Fruit fly (Drosophila melanogaster) whole organism, wandering third instar larva: Measurements from ENCODE around the gene HUWE1.

Source experiments
- Abd-B ChIP-seq: fragments of >200 bp; optimal IDR thresholded peaks from 2 replicates; lab custom pipeline; 2017; ENCODE audit warnings: missing biosample characterization, missing genetic modification characterization
- CG32264 ChIP-seq: fragments of 200-800 bp; sonication (Bioruptor generic); optimal IDR thresholded peaks from 2 replicates; lab custom pipeline; 2016; ENCODE audit warnings: missing biosample characterization, missing genetic modification characterization
- CG9705 ChIP-seq: fragments of 200-800 bp; sonication (Bioruptor generic); optimal IDR thresholded peaks from 2 replicates; lab custom pipeline; 2018; ENCODE audit warnings: missing biosample characterization, mild to moderate bottlenecking, missing genetic modification characterization
- CrebA ChIP-seq: fragments of 200-800 bp; sonication (Bioruptor generic); optimal IDR thresholded peaks from 2 replicates; lab custom pipeline; 2016; ENCODE audit warnings: missing biosample characterization, mild to moderate bottlenecking, missing genetic modification characterization, borderline replicate concordance
- Dfd ChIP-seq: fragments of >200 bp; optimal IDR thresholded peaks from 2 replicates; lab custom pipeline; 2017; ENCODE audit warnings: missing biosample characterization, missing genetic modification characterization
- Dif ChIP-seq: fragments of 200-275, 200-300 bp; sonication (Bioruptor generic); optimal IDR thresholded peaks from 2 replicates; lab custom pipeline; 2018; ENCODE audit warnings: missing biosample characterization, missing genetic modification characterization; ENCODE audit not compliant: partially characterized antibody
- GATAd ChIP-seq: sonication (Bioruptor generic); optimal IDR thresholded peaks from 2 replicates; lab custom pipeline; 2016; ENCODE audit warnings: missing biosample characterization, missing genetic modification characterization
- HLH106 ChIP-seq: fragments of 200-800 bp; optimal IDR thresholded peaks from 3 replicates; lab custom pipeline; 2019; ENCODE audit warnings: missing biosample characterization, mild to moderate bottlenecking, missing genetic modification characterization, moderate library complexity
- Hnf4 ChIP-seq: fragments of 200-800 bp; sonication (Bioruptor generic); optimal IDR thresholded peaks from 2 replicates; lab custom pipeline; 2016; ENCODE audit warnings: missing biosample characterization, mild to moderate bottlenecking, missing genetic modification characterization
- Hr83 ChIP-seq: fragments of 200-300 bp; sonication (Bioruptor generic); optimal IDR thresholded peaks from 2 replicates; lab custom pipeline; 2016; ENCODE audit warnings: missing biosample characterization, mild to moderate bottlenecking, missing genetic modification characterization, moderate library complexity; ENCODE audit not compliant: poor library complexity, severe bottlenecking
- Mio ChIP-seq: sonication (Bioruptor generic); optimal IDR thresholded peaks from 2 replicates; lab custom pipeline; 2016; ENCODE audit warnings: missing biosample characterization, missing genetic modification characterization
- Myc ChIP-seq: fragments of >200 bp; optimal IDR thresholded peaks from 2 replicates; lab custom pipeline; 2017
- OdsH ChIP-seq: fragments of 200-800 bp; sonication (Bioruptor generic); optimal IDR thresholded peaks from 2 replicates; lab custom pipeline; 2016; ENCODE audit warnings: missing biosample characterization, mild to moderate bottlenecking, missing genetic modification characterization
- Rel ChIP-seq, 2 experiments: fragments of 200-800 bp; sonication (Bioruptor generic) in 1 of 2; optimal IDR thresholded peaks; 2 replicates in 1 of 2; 3 replicates in 1 of 2; lab custom pipeline; 2016 to 2019; ENCODE audit warnings: mild to moderate bottlenecking in 2 of 2, missing biosample characterization in 2 of 2, missing genetic modification characterization in 2 of 2, moderate library complexity in 1 of 2
- Sp1 ChIP-seq: fragments of 200-800 bp; sonication (Bioruptor generic); optimal IDR thresholded peaks from 3 replicates; lab custom pipeline; 2019; ENCODE audit warnings: missing biosample characterization, mild to moderate bottlenecking, missing genetic modification characterization, moderate library complexity
- Vsx2 ChIP-seq: fragments of 200-300, 225-300 bp; sonication (Bioruptor generic); optimal IDR thresholded peaks from 2 replicates; lab custom pipeline; 2018; ENCODE audit warnings: missing biosample characterization, missing genetic modification characterization; ENCODE audit not compliant: partially characterized antibody
- br ChIP-seq: fragments of 200-800 bp; sonication (Bioruptor generic); optimal IDR thresholded peaks from 2 replicates; lab custom pipeline; 2016; ENCODE audit warnings: missing biosample characterization, missing genetic modification characterization
- brk ChIP-seq: fragments of 200-800 bp; sonication (Bioruptor generic); optimal IDR thresholded peaks from 2 replicates; lab custom pipeline; 2016; ENCODE audit warnings: missing biosample characterization, mild to moderate bottlenecking, missing genetic modification characterization
- dl ChIP-seq, 2 experiments: fragments of 175-275, 200-275 bp in 1 of 2; fragments of 200-275 bp in 1 of 2; sonication (Bioruptor generic); optimal IDR thresholded peaks; lab custom pipeline; 2018; ENCODE audit warnings: mild to moderate bottlenecking in 2 of 2, missing biosample characterization in 2 of 2, missing genetic modification characterization in 2 of 2, moderate library complexity in 2 of 2; ENCODE audit not compliant: partially characterized antibody in 2 of 2, insufficient read depth in 1 of 2
- dmrt93B ChIP-seq: fragments of 200-800 bp; sonication (Bioruptor generic); optimal IDR thresholded peaks from 2 replicates; lab custom pipeline; 2018; ENCODE audit warnings: missing biosample characterization, mild to moderate bottlenecking, missing genetic modification characterization
- dsf ChIP-seq: sonication (Bioruptor generic); optimal IDR thresholded peaks from 2 replicates; lab custom pipeline; 2016; ENCODE audit warnings: missing biosample characterization, missing genetic modification characterization, borderline replicate concordance
- ey ChIP-seq: fragments of 200-800 bp; sonication (Bioruptor generic); optimal IDR thresholded peaks from 2 replicates; lab custom pipeline; 2016; ENCODE audit warnings: missing biosample characterization, missing genetic modification characterization
- foxo ChIP-seq, 2 experiments: fragments of 200-800 bp; sonication (Bioruptor generic); optimal IDR thresholded peaks; 2 replicates in 1 of 2; 3 replicates in 1 of 2; lab custom pipeline; 2016 to 2017; ENCODE audit warnings: missing biosample characterization in 2 of 2, missing genetic modification characterization in 2 of 2
- fru ChIP-seq: fragments of 200-800 bp; sonication (Bioruptor generic); optimal IDR thresholded peaks from 3 replicates; lab custom pipeline; 2016; ENCODE audit warnings: missing biosample characterization, mild to moderate bottlenecking, missing genetic modification characterization
- h ChIP-seq: fragments of 200-800 bp; sonication (Bioruptor generic); optimal IDR thresholded peaks from 3 replicates; lab custom pipeline; 2016; ENCODE audit warnings: missing biosample characterization, mild to moderate bottlenecking, missing genetic modification characterization
- lola ChIP-seq: fragments of >200 bp; optimal IDR thresholded peaks from 2 replicates; lab custom pipeline; 2017; ENCODE audit warnings: missing biosample characterization, missing genetic modification characterization
- psq ChIP-seq: fragments of 200-800 bp; sonication (Bioruptor generic); optimal IDR thresholded peaks from 3 replicates; lab custom pipeline; 2017; ENCODE audit warnings: missing biosample characterization, mild to moderate bottlenecking, missing genetic modification characterization, moderate library complexity
- rgr ChIP-seq: fragments of 200-800 bp; sonication (Bioruptor generic); optimal IDR thresholded peaks from 3 replicates; lab custom pipeline; 2016; ENCODE audit warnings: missing biosample characterization, mild to moderate bottlenecking, missing genetic modification characterization
- sage ChIP-seq: fragments of 200-800 bp; sonication (Bioruptor generic); optimal IDR thresholded peaks from 2 replicates; lab custom pipeline; 2016; ENCODE audit warnings: missing biosample characterization, mild to moderate bottlenecking, missing genetic modification characterization
- sv ChIP-seq: fragments of 200-800 bp; sonication (Bioruptor generic); optimal IDR thresholded peaks from 3 replicates; lab custom pipeline; 2016; ENCODE audit warnings: missing biosample characterization, missing genetic modification characterization
- tai ChIP-seq: sonication (Bioruptor generic); optimal IDR thresholded peaks from 2 replicates; lab custom pipeline; 2016; ENCODE audit warnings: missing biosample characterization, missing genetic modification characterization
- usp ChIP-seq: fragments of >200 bp; optimal IDR thresholded peaks from 2 replicates; lab custom pipeline; 2017; ENCODE audit warnings: missing biosample characterization, missing genetic modification characterization
- woc ChIP-seq: sonication (Bioruptor generic); optimal IDR thresholded peaks from 2 replicates; lab custom pipeline; 2016; ENCODE audit warnings: missing biosample characterization, mild to moderate bottlenecking, missing genetic modification characterization

HUWE1 gene

dm6 chrX:15733192-15733892 is 20.9 kb downstream of the HUWE1 start:
- TF ChIP-seq h (GFP tag; lab: Kevin White, UChicago) = no peak
- no peak for TF ChIP-seq Dfd (GFP tag; lab: Kevin White, UChicago)
- no peak for TF ChIP-seq Myc
- no peak for TF ChIP-seq sage (GFP tag; lab: Kevin White, UChicago)
- TF ChIP-seq Mio (GFP tag; lab: Kevin White, UChicago) = no peak
- TF ChIP-seq OdsH (GFP tag; lab: Kevin White, UChicago) = no peak
- no peak for TF ChIP-seq sv (GFP tag; lab: Kevin White, UChicago)
- TF ChIP-seq Hnf4 (GFP tag; lab: Kevin White, UChicago) = no peak
- no peak for TF ChIP-seq Hr83
- no peak for TF ChIP-seq GATAd
- no peak for TF ChIP-seq woc (GFP tag; lab: Kevin White, UChicago)
- TF ChIP-seq brk (GFP tag; lab: Kevin White, UChicago) = no peak
- TF ChIP-seq dsf (GFP tag; lab: Kevin White, UChicago) = no peak
- TF ChIP-seq tai (GFP tag; lab: Kevin White, UChicago) = no peak
- TF ChIP-seq lola (GFP tag; lab: Kevin White, UChicago) = no peak
- TF ChIP-seq Rel (GFP tag; optimal IDR thresholded peaks at IDR 0.05; lab: Kevin White, UChicago) = no peak
- no peak for TF ChIP-seq Rel (tag; optimal IDR thresholded peaks at IDR 0.05; lab: Kevin White, UChicago)
- TF ChIP-seq usp = no peak

dm6 chrX:15733995-15734394 is 21.6 kb downstream of the HUWE1 start, which contains the start of the genes CG12379 and MagR:
Gene CG12379, minus strand, starts transcription at chrX:15733996.
Gene MagR, plus strand, starts transcription at chrX:15734270.
- TF ChIP-seq psq (GFP tag; lab: Kevin White, UChicago) (peak; percentile 32), lola (GFP tag; lab: Kevin White, UChicago) (no peak), Dfd (GFP tag; lab: Kevin White, UChicago) (no peak), Dif (GFP tag; lab: Kevin White, UChicago) (no peak), Myc (peak; percentile 68), ey (GFP tag; lab: Kevin White, UChicago) (peak; percentile 57), dl (GFP tag; optimal IDR thresholded peaks at IDR 0.05; lab: Kevin White, UChicago; ENCODE audit: insufficient read depth in 1 of 2, partially characterized antibody in 2 of 2) (no peak), HLH106 (peak; percentile 81), sv (GFP tag; lab: Kevin White, UChicago) (peak; percentile 35), CrebA (GFP tag; lab: Kevin White, UChicago) (no peak), fru (GFP tag; lab: Kevin White, UChicago) (peak; percentile 71), h (GFP tag; lab: Kevin White, UChicago) (peak; percentile 73), Vsx2 (GFP tag; lab: Kevin White, UChicago) (no peak), dmrt93B (GFP tag; lab: Kevin White, UChicago) (no peak), Sp1 (GFP tag; lab: Kevin White, UChicago) (peak; percentile 69), br (GFP tag; lab: Kevin White, UChicago) (peak; percentile 48), foxo (GFP tag; optimal IDR thresholded peaks at IDR 0.05; lab: Kevin White, UChicago) (peak in 1 of 2 experiments; percentile 59), Abd-B (no peak), woc (GFP tag; lab: Kevin White, UChicago) (peak; percentile 88), CG9705 (GFP tag; lab: Kevin White, UChicago) (peak; percentile 71), sage (GFP tag; lab: Kevin White, UChicago) (no peak), rgr (peak; percentile 53), CG32264 (GFP tag; lab: Kevin White, UChicago) (no peak), Rel (GFP tag; optimal IDR thresholded peaks at IDR 0.05; lab: Kevin White, UChicago) (no peak), Rel (tag; optimal IDR thresholded peaks at IDR 0.05; lab: Kevin White, UChicago) (peak; percentile 28)

- no peak for TF ChIP-seq tai (GFP tag; lab: Kevin White, UChicago)
- peak; percentile 37 for TF ChIP-seq woc (GFP tag; lab: Kevin White, UChicago)
- peak; percentile 81 for TF ChIP-seq Myc
- no peak for TF ChIP-seq usp
- no peak for TF ChIP-seq OdsH (GFP tag; lab: Kevin White, UChicago)
- TF ChIP-seq CG32264 (GFP tag; lab: Kevin White, UChicago) = no peak
- TF ChIP-seq HLH106 = peak; percentile 5
- no peak for TF ChIP-seq ey (GFP tag; lab: Kevin White, UChicago)
Measured at dm6 chrX:15737110-15737509, 24.7 kb downstream of the HUWE1 start, which contains the start of gene Arp6. Gene Arp6, minus strand, starts transcription at chrX:15737120.
